Worm (Caenorhabditis elegans): ENCODE data around the gene rpl-18.

rpl-18 gene

ce11 chrIV:13826363-13826762 is 48.7 kb downstream of the rpl-18 start (continued):
- no peak for TF ChIP-seq elt-3 (tag; optimal IDR thresholded peaks at IDR 0.05)
- no peak for TF ChIP-seq mml-1 (tag; optimal IDR thresholded peaks at IDR 0.05)
- no peak for TF ChIP-seq ztf-4 (tag; optimal IDR thresholded peaks at IDR 0.05)
- peak; percentile 13 for TF ChIP-seq egl-5 (tag; optimal IDR thresholded peaks at IDR 0.05)
- peak; percentile 68 for TF ChIP-seq nfya-1 (tag; optimal IDR thresholded peaks at IDR 0.05; ENCODE audit: insufficient read depth)
- TF ChIP-seq unc-39 (tag; optimal IDR thresholded peaks at IDR 0.05): no peak
- no peak for TF ChIP-seq daf-12 (tag; optimal IDR thresholded peaks at IDR 0.05)
- TF ChIP-seq pha-4 (tag; optimal IDR thresholded peaks at IDR 0.05): peak; percentile 68
- TF ChIP-seq unc-62 (GFP tag; optimal IDR thresholded peaks at IDR 0.05): no peak
- no peak for TF ChIP-seq nhr-77 (tag; optimal IDR thresholded peaks at IDR 0.05)
- no peak for TF ChIP-seq ama-1 (optimal IDR thresholded peaks at IDR 0.05)
- peak; percentile 84 for TF ChIP-seq elt-2 (tag; optimal IDR thresholded peaks at IDR 0.05)
- peak; percentile 5 for TF ChIP-seq hmg-11 (tag; optimal IDR thresholded peaks at IDR 0.05)
- no peak for TF ChIP-seq ZK546.5 (tag; optimal IDR thresholded peaks at IDR 0.05)

ce11 chrIV:13827586-13827985 is 49.9 kb downstream of the rpl-18 start, which contains the start of gene rga-5:
TSS of gene rga-5 (plus strand) at chrIV:13827886.
- no peak for TF ChIP-seq snpc-4 (tag; optimal IDR thresholded peaks at IDR 0.05)
- no peak for TF ChIP-seq nhr-237 (tag; optimal IDR thresholded peaks at IDR 0.05)
- no peak for TF ChIP-seq unc-39 (tag; optimal IDR thresholded peaks at IDR 0.05)
- TF ChIP-seq fos-1 (tag; optimal IDR thresholded peaks at IDR 0.05): no peak
- TF ChIP-seq pqm-1 (tag; optimal IDR thresholded peaks at IDR 0.05): no peak
- TF ChIP-seq ceh-28 (tag; optimal IDR thresholded peaks at IDR 0.05): no peak
- TF ChIP-seq skn-1 (tag; optimal IDR thresholded peaks at IDR 0.05): no peak
- TF ChIP-seq fkh-2 (tag; optimal IDR thresholded peaks at IDR 0.05): no peak
- no peak for TF ChIP-seq lin-39 (tag; optimal IDR thresholded peaks at IDR 0.05)
- TF ChIP-seq nhr-28 (tag; optimal IDR thresholded peaks at IDR 0.05): no peak
